Worm (Caenorhabditis elegans) whole organism, young adult: ENCODE measurements around the gene Y7A5A.9.

Experiments used
- B0035.1 ChIP-seq: sonication (generic microtip); optimal IDR thresholded peaks from 2 replicates; lab custom pipeline; 2016; ENCODE audit warnings: missing genetic modification characterization, mild to moderate bottlenecking, missing compliant biosample characterization, missing genotype, missing genetic modification reagents
- F23B12.7 ChIP-seq: sonication (generic microtip); optimal IDR thresholded peaks from 2 replicates; lab custom pipeline; 2017; ENCODE audit warnings: missing genetic modification characterization, mild to moderate bottlenecking, missing compliant biosample characterization, antibody characterized with exemption, moderate library complexity; ENCODE audit not compliant: insufficient read depth
- F52B5.7 ChIP-seq: sonication (generic microtip); optimal IDR thresholded peaks from 2 replicates; lab custom pipeline; 2016; ENCODE audit warnings: mild to moderate bottlenecking, missing genetic modification characterization, missing compliant biosample characterization
- F57C9.4 ChIP-seq: sonication (generic microtip); optimal IDR thresholded peaks from 2 replicates; lab custom pipeline; 2017; ENCODE audit warnings: mild to moderate bottlenecking, missing genetic modification characterization, missing compliant biosample characterization
- K12H6.12 ChIP-seq: fragments of 200-800 bp; sonication (Bioruptor generic); optimal IDR thresholded peaks from 2 replicates; lab custom pipeline; 2018; ENCODE audit warnings: mild to moderate bottlenecking, missing genetic modification characterization, missing compliant biosample characterization
- Y53F4B.3 ChIP-seq: fragments of 200-800 bp; sonication (Bioruptor generic); IDR thresholded peaks from 2 replicates; pipeline ENCODE4 v1.3.6; 2022; ENCODE audit warnings: missing genetic modification reagents, missing genetic modification characterization, missing compliant biosample characterization
- Y56A3A.18 ChIP-seq: fragments of 200-800 bp; sonication (Bioruptor generic); IDR thresholded peaks from 2 replicates; pipeline ENCODE4 v1.3.6; 2022; ENCODE audit warnings: missing genetic modification reagents, missing genetic modification characterization, missing compliant biosample characterization
- Y67H2A.10 ChIP-seq: fragments of 200-800 bp; sonication (Bioruptor generic); conservative IDR thresholded peaks from 2 replicates; pipeline ENCODE4 v1.3.6; 2022; ENCODE audit warnings: missing genetic modification reagents, missing genetic modification characterization, missing compliant biosample characterization
- Y95B8A.8 ChIP-seq: fragments of 200-800 bp; sonication (Bioruptor generic); IDR thresholded peaks from 2 replicates; pipeline ENCODE4 v1.3.6; 2022; ENCODE audit warnings: missing genetic modification reagents, missing genetic modification characterization, missing compliant biosample characterization
- ZK185.1 ChIP-seq: sonication (generic microtip); optimal IDR thresholded peaks from 2 replicates; lab custom pipeline; 2016; ENCODE audit warnings: mild to moderate bottlenecking, missing genetic modification characterization, missing compliant biosample characterization; ENCODE audit not compliant: poor library complexity, severe bottlenecking
- akir-1 ChIP-seq: fragments of 200-800 bp; sonication (Bioruptor generic); optimal IDR thresholded peaks from 2 replicates; lab custom pipeline; 2018; ENCODE audit warnings: mild to moderate bottlenecking, missing genetic modification characterization, moderate library complexity, missing compliant biosample characterization
- ama-1 ChIP-seq, 3 experiments: fragments of 150-350 bp in 1 of 3; sonication (generic microtip) in 2 of 3; optimal IDR thresholded peaks; 2 replicates each; lab custom pipeline; 2014 to 2018; ENCODE audit warnings: missing biosample characterization in 2 of 3, missing genetic modification characterization in 2 of 3, missing genetic modification reagents in 2 of 3
- aptf-2 ChIP-seq: fragments of 200-800 bp; sonication (Bioruptor generic); conservative IDR thresholded peaks from 2 replicates; pipeline ENCODE4 v1.3.6; 2022; ENCODE audit warnings: missing genetic modification reagents, missing genetic modification characterization, missing compliant biosample characterization
- attf-6 ChIP-seq: fragments of 200-800 bp; sonication (Bioruptor generic); IDR thresholded peaks from 2 replicates; pipeline ENCODE4 v1.3.6; 2022; ENCODE audit warnings: missing genetic modification reagents, missing genetic modification characterization, missing compliant biosample characterization
- bed-2 ChIP-seq: fragments of 200-800 bp; sonication (Bioruptor generic); IDR thresholded peaks from 2 replicates; pipeline ENCODE4 v1.3.6; 2022; ENCODE audit warnings: missing genetic modification reagents, missing genetic modification characterization, missing compliant biosample characterization
- cebp-2 ChIP-seq: fragments of 200-800 bp; sonication (Bioruptor generic); IDR thresholded peaks from 2 replicates; pipeline ENCODE4 v1.3.6; 2022; ENCODE audit warnings: missing genetic modification characterization, missing compliant biosample characterization
- ceh-27 ChIP-seq: fragments of 200-800 bp; sonication (Bioruptor generic); optimal IDR thresholded peaks from 2 replicates; lab custom pipeline; 2018; ENCODE audit warnings: mild to moderate bottlenecking, missing genetic modification characterization, moderate library complexity, missing compliant biosample characterization
- ceh-40 ChIP-seq: fragments of 200-800 bp; sonication (Bioruptor generic); IDR thresholded peaks from 2 replicates; pipeline ENCODE4 v1.3.6; 2022; ENCODE audit warnings: missing genetic modification characterization, missing compliant biosample characterization
- ceh-58 ChIP-seq: fragments of 200-800 bp; sonication (Bioruptor generic); IDR thresholded peaks from 2 replicates; pipeline ENCODE4 v1.3.6; 2022; ENCODE audit warnings: missing genetic modification characterization, missing compliant biosample characterization
- ceh-91 ChIP-seq: fragments of 200-800 bp; sonication (Bioruptor generic); IDR thresholded peaks from 2 replicates; pipeline ENCODE4 v1.3.6; 2022; ENCODE audit warnings: missing genetic modification reagents, missing genetic modification characterization, missing compliant biosample characterization
- chd-7 ChIP-seq: sonication (generic microtip); optimal IDR thresholded peaks from 2 replicates; lab custom pipeline; 2016; ENCODE audit warnings: mild to moderate bottlenecking, missing genetic modification characterization, moderate library complexity, missing compliant biosample characterization
- dox-1 ChIP-seq: fragments of 200-800 bp; sonication (Bioruptor generic); IDR thresholded peaks from 2 replicates; pipeline ENCODE4 v1.3.6; 2022; ENCODE audit warnings: missing genetic modification reagents, missing genetic modification characterization, missing compliant biosample characterization
- dpff-1 ChIP-seq: sonication (generic microtip); optimal IDR thresholded peaks from 2 replicates; lab custom pipeline; 2017; ENCODE audit warnings: mild to moderate bottlenecking, missing genetic modification characterization, missing compliant biosample characterization
- dpl-1 ChIP-seq: fragments of 150-350 bp; optimal IDR thresholded peaks from 2 replicates; lab custom pipeline; 2014; ENCODE audit warnings: missing biosample characterization, missing genetic modification reagents, missing genetic modification characterization
- efl-1 ChIP-seq: fragments of 150-350 bp; optimal IDR thresholded peaks from 2 replicates; lab custom pipeline; 2014; ENCODE audit warnings: missing biosample characterization, missing genetic modification reagents, missing genetic modification characterization
- him-1 ChIP-seq: sonication (generic microtip); optimal IDR thresholded peaks from 2 replicates; lab custom pipeline; 2016; ENCODE audit warnings: missing genotype, missing genetic modification reagents, missing genetic modification characterization, missing compliant biosample characterization
- hlh-26 ChIP-seq: fragments of 200-800 bp; sonication (Bioruptor generic); conservative IDR thresholded peaks from 2 replicates; pipeline ENCODE4 v1.3.6; 2022; ENCODE audit warnings: missing genetic modification reagents, missing genetic modification characterization, missing compliant biosample characterization
- hrde-1 ChIP-seq: sonication (generic microtip); optimal IDR thresholded peaks from 2 replicates; lab custom pipeline; 2016; ENCODE audit warnings: missing genetic modification characterization, mild to moderate bottlenecking, missing compliant biosample characterization, moderate library complexity, missing genotype, missing genetic modification reagents, borderline replicate concordance
- lag-1 ChIP-seq: fragments of 200-800 bp; sonication (Bioruptor generic); IDR thresholded peaks from 2 replicates; pipeline ENCODE4 v1.3.6; 2022; ENCODE audit warnings: missing genetic modification reagents, missing genetic modification characterization, missing compliant biosample characterization
- lin-26 ChIP-seq: fragments of 200-800 bp; sonication (Bioruptor generic); IDR thresholded peaks from 2 replicates; pipeline ENCODE4 v1.3.6; 2022; ENCODE audit warnings: missing genetic modification reagents, missing genetic modification characterization, missing compliant biosample characterization
- lin-35 ChIP-seq, 3 experiments: fragments of 150-350 bp in 2 of 3; sonication (generic microtip) in 1 of 3; optimal IDR thresholded peaks; 2 replicates each; lab custom pipeline; 2014 to 2018; ENCODE audit warnings: missing biosample characterization in 3 of 3, missing genetic modification characterization in 3 of 3, missing genetic modification reagents in 3 of 3
- lin-40 ChIP-seq: sonication (generic microtip); optimal IDR thresholded peaks from 2 replicates; lab custom pipeline; 2016; ENCODE audit warnings: missing genetic modification characterization, mild to moderate bottlenecking, missing compliant biosample characterization, missing genotype, missing genetic modification reagents
- lir-1 ChIP-seq: fragments of 200-800 bp; sonication (Bioruptor generic); conservative IDR thresholded peaks from 2 replicates; pipeline ENCODE4 v1.3.6; 2022; ENCODE audit warnings: missing genetic modification reagents, missing genetic modification characterization, missing compliant biosample characterization
- lsl-1 ChIP-seq: fragments of 200-800 bp; sonication (Bioruptor generic); optimal IDR thresholded peaks from 2 replicates; lab custom pipeline; 2018; ENCODE audit warnings: mild to moderate bottlenecking, missing genetic modification characterization, moderate library complexity, missing compliant biosample characterization
- madf-6 ChIP-seq: fragments of 200-800 bp; sonication (Bioruptor generic); IDR thresholded peaks from 2 replicates; pipeline ENCODE4 v1.3.6; 2022; ENCODE audit warnings: missing genetic modification reagents, missing genetic modification characterization, missing compliant biosample characterization
- madf-8 ChIP-seq: fragments of 200-800 bp; sonication (Bioruptor generic); conservative IDR thresholded peaks from 2 replicates; pipeline ENCODE4 v1.3.6; 2022; ENCODE audit warnings: missing genetic modification reagents, missing genetic modification characterization, missing compliant biosample characterization
- mcd-1 ChIP-seq: fragments of 200-800 bp; sonication (Bioruptor generic); IDR thresholded peaks from 2 replicates; pipeline ENCODE4 v1.3.6; 2022; ENCODE audit warnings: missing genetic modification reagents, missing genetic modification characterization, missing compliant biosample characterization
- nfyb-1 ChIP-seq: fragments of 200-800 bp; sonication (Bioruptor generic); IDR thresholded peaks from 2 replicates; pipeline ENCODE4 v1.3.6; 2022; ENCODE audit warnings: missing genetic modification reagents, missing genetic modification characterization, missing compliant biosample characterization
- pha-4 ChIP-seq: fragments of 150-350 bp; sonication (generic microtip); optimal IDR thresholded peaks from 2 replicates; lab custom pipeline; 2014; ENCODE audit warnings: missing biosample characterization, missing genetic modification reagents, missing genetic modification characterization
- rcor-1 ChIP-seq: fragments of 200-800 bp; sonication (Bioruptor generic); IDR thresholded peaks from 2 replicates; pipeline ENCODE4 v1.3.6; 2022; ENCODE audit warnings: missing genetic modification reagents, missing genetic modification characterization, missing compliant biosample characterization
- sdz-38 ChIP-seq: sonication (generic microtip); optimal IDR thresholded peaks from 2 replicates; lab custom pipeline; 2016; ENCODE audit warnings: missing genotype, missing genetic modification characterization, missing compliant biosample characterization
- snpc-1.3 ChIP-seq: sonication (generic microtip); optimal IDR thresholded peaks from 2 replicates; lab custom pipeline; 2017; ENCODE audit warnings: missing genetic modification characterization, mild to moderate bottlenecking, missing compliant biosample characterization, antibody characterized with exemption, moderate library complexity, missing genotype, missing genetic modification reagents; ENCODE audit not compliant: insufficient read depth
- unc-62 ChIP-seq: fragments of 150-350 bp; optimal IDR thresholded peaks from 2 replicates; lab custom pipeline; 2014; ENCODE audit warnings: missing biosample characterization, missing genetic modification reagents, missing genetic modification characterization
- xnd-1 ChIP-seq: sonication (generic microtip); optimal IDR thresholded peaks from 2 replicates; lab custom pipeline; 2016; ENCODE audit warnings: missing genotype, missing genetic modification reagents, missing genetic modification characterization, missing compliant biosample characterization
- zim-3 ChIP-seq: sonication (generic microtip); optimal IDR thresholded peaks from 2 replicates; lab custom pipeline; 2017; ENCODE audit warnings: mild to moderate bottlenecking, missing genetic modification characterization, moderate library complexity, missing compliant biosample characterization
- ztf-22 ChIP-seq: fragments of 200-800 bp; sonication (Bioruptor generic); optimal IDR thresholded peaks from 2 replicates; lab custom pipeline; 2018; ENCODE audit warnings: mild to moderate bottlenecking, missing genetic modification characterization, moderate library complexity, missing compliant biosample characterization
- ztf-3 ChIP-seq: fragments of 200-800 bp; sonication (Bioruptor generic); optimal IDR thresholded peaks from 2 replicates; lab custom pipeline; 2018; ENCODE audit warnings: mild to moderate bottlenecking, missing genetic modification characterization, missing compliant biosample characterization

Gene Y7A5A.9

DNA sequence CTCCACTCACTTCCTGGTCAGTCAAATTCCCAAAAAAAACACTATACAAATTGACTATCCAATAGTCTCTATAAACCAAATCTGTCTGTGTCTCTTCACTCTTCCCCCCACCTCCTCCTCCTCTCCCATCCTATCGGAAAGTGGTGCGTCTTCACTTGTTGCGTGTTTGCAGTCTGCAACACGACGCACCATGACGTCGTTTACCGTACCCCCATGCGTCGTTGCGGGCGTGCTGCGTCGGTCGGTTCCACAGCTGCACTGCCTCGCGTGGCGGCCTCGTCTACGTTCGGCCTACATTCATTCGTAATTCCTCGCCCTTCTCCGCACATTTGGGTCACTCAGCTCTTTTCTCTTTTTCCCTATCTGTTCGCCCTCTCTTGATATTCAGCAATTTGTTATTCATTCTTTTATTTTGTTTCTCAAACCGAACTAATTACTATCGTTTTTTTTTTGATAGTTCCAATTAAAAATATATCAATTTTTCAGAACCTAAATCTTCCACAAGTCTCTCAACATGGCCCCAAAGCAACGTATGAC lies 14.2 kb downstream of the Y7A5A.9 start, which contains the start of gene serp-1.1 (continued):
- TF ChIP-seq attf-6: no peak
- peak; percentile 95 for TF ChIP-seq mcd-1 (GFP tag; lab: Robert Waterston, UW)
- peak; percentile 99 for TF ChIP-seq ceh-27
- TF ChIP-seq cebp-2 (GFP tag; lab: Robert Waterston, UW): peak; percentile 89; the same call in 1 of the 2 replicates
- TF ChIP-seq lin-40 (tag; lab: Kevin White, UChicago): peak; percentile 98
- peak; percentile 71 for TF ChIP-seq F23B12.7 (tag; lab: Kevin White, UChicago)
- TF ChIP-seq dpl-1: peak; percentile 36
- peak; percentile 79 for TF ChIP-seq F57C9.4 (tag; lab: Kevin White, UChicago)
- peak; percentile 98 for TF ChIP-seq dox-1 (GFP tag; lab: Robert Waterston, UW)
- no peak for TF ChIP-seq sdz-38
- peak; percentile 82; the same call in 1 of the 2 replicates for TF ChIP-seq lag-1 (GFP tag; lab: Robert Waterston, UW)
- TF ChIP-seq nfyb-1: peak; percentile 99
- TF ChIP-seq dpff-1: peak; percentile 17
- peak; percentile 35 for TF ChIP-seq lsl-1 (GFP tag; lab: Kevin White, UChicago)
- TF ChIP-seq pha-4: peak; percentile 94
- peak; percentile 66 for TF ChIP-seq akir-1 (GFP tag; lab: Kevin White, UChicago)
- peak; percentile 99 for TF ChIP-seq chd-7 (tag; lab: Kevin White, UChicago)
- 0 out of 2 replicates have a peak, but pooled peaks have one; percentile 35 for TF ChIP-seq ceh-91 (GFP tag; lab: Robert Waterston, UW)
- peak; percentile 68 for TF ChIP-seq zim-3 (tag; lab: Kevin White, UChicago)
- TF ChIP-seq him-1: no peak
- no peak; the same call in 1 of the 2 replicates for TF ChIP-seq madf-6 (GFP tag; lab: Robert Waterston, UW)
- no peak for TF ChIP-seq efl-1 (GFP tag; lab: Kevin White, UChicago)
- no peak for TF ChIP-seq ama-1 (optimal IDR thresholded peaks at IDR 0.05; lab: Kevin White, UChicago)
- TF ChIP-seq ama-1 (GFP tag; optimal IDR thresholded peaks at IDR 0.05; lab: Kevin White, UChicago): no peak
- peak; percentile 87; the same call in 1 of the 2 replicates for TF ChIP-seq bed-2
- TF ChIP-seq aptf-2: peak; percentile 64; the same call in 1 of the 2 replicates
- TF ChIP-seq lin-35 (GFP tag; optimal IDR thresholded peaks at IDR 0.05; lab: Kevin White, UChicago): peak in 2 of 3 experiments; percentile 61 to 90
- TF ChIP-seq lir-1 (GFP tag; lab: Robert Waterston, UW): peak; percentile 90
- peak; percentile 87 for TF ChIP-seq Y95B8A.8 (GFP tag; lab: Robert Waterston, UW)
- no peak for TF ChIP-seq snpc-1.3 (tag; lab: Kevin White, UChicago)
- TF ChIP-seq ztf-3: peak; percentile 92
- peak; percentile 53; the same call in 1 of the 2 replicates for TF ChIP-seq Y67H2A.10
- TF ChIP-seq ceh-58: no peak
- peak; percentile 86 for TF ChIP-seq lin-26 (GFP tag; lab: Robert Waterston, UW)
- peak; percentile 98 for TF ChIP-seq ztf-22 (GFP tag; lab: Kevin White, UChicago)
- TF ChIP-seq hlh-26 (GFP tag; lab: Robert Waterston, UW): no peak
- peak; percentile 92 for TF ChIP-seq ZK185.1 (tag; lab: Kevin White, UChicago)
- TF ChIP-seq B0035.1 (tag; lab: Kevin White, UChicago): peak; percentile 89
- TF ChIP-seq Y53F4B.3 (GFP tag; lab: Robert Waterston, UW): no peak
- peak; percentile 94 for TF ChIP-seq rcor-1
- TF ChIP-seq xnd-1 (tag; lab: Kevin White, UChicago): no peak
- TF ChIP-seq K12H6.12: peak; percentile 99
- no peak for TF ChIP-seq madf-8 (GFP tag; lab: Robert Waterston, UW)
- no peak for TF ChIP-seq hrde-1 (tag; lab: Kevin White, UChicago)
- TF ChIP-seq Y56A3A.18 (GFP tag; lab: Robert Waterston, UW): peak; percentile 94
- TF ChIP-seq ceh-40: 0 out of 2 replicates have a peak, but pooled peaks have one; percentile 51
- TF ChIP-seq F52B5.7: peak; percentile 81
- TF ChIP-seq unc-62 (GFP tag; lab: Kevin White, UChicago): peak; percentile 64
